Worm (Caenorhabditis elegans) whole organism, mixed stage, embryonic: Measurements from ENCODE around the gene F41E7.9.

Experiments
- M03D4.4 ChIP-seq: sonication (generic microtip); optimal IDR thresholded peaks from 2 replicates; lab custom pipeline; 2017; ENCODE audit warnings: mild to moderate bottlenecking, missing genetic modification characterization, missing compliant biosample characterization
- bed-3 ChIP-seq: fragments of 200-800 bp; sonication (Bioruptor generic); optimal IDR thresholded peaks from 3 replicates; lab custom pipeline; 2018; ENCODE audit warnings: mild to moderate bottlenecking, missing genetic modification characterization, moderate library complexity, missing compliant biosample characterization
- blmp-1 ChIP-seq: fragments of 150-350 bp; optimal IDR thresholded peaks from 2 replicates; lab custom pipeline; 2014; ENCODE audit warnings: missing biosample characterization, missing genetic modification characterization
- ceh-39 ChIP-seq: fragments of 150-350 bp; optimal IDR thresholded peaks from 2 replicates; lab custom pipeline; 2014; ENCODE audit warnings: missing biosample characterization, missing genetic modification characterization
- ceh-43 ChIP-seq: fragments of 200-800 bp; sonication (Bioruptor generic); optimal IDR thresholded peaks from 2 replicates; lab custom pipeline; 2018; ENCODE audit warnings: mild to moderate bottlenecking, missing genetic modification characterization, moderate library complexity, missing compliant biosample characterization
- ceh-83 ChIP-seq: fragments of 200-800 bp; sonication (Bioruptor generic); optimal IDR thresholded peaks from 2 replicates; lab custom pipeline; 2018; ENCODE audit warnings: mild to moderate bottlenecking, missing genetic modification characterization, missing compliant biosample characterization
- ces-1 ChIP-seq: fragments of 150-350 bp; optimal IDR thresholded peaks from 2 replicates; lab custom pipeline; 2014; ENCODE audit warnings: missing biosample characterization, missing genetic modification reagents, missing genetic modification characterization
- cnd-1 ChIP-seq: fragments of 200-800 bp; sonication (Bioruptor generic); optimal IDR thresholded peaks from 2 replicates; lab custom pipeline; 2018; ENCODE audit warnings: mild to moderate bottlenecking, missing genetic modification characterization, missing compliant biosample characterization
- drap-1 ChIP-seq: fragments of 200-800 bp; sonication (Bioruptor generic); optimal IDR thresholded peaks from 3 replicates; lab custom pipeline; 2018; ENCODE audit warnings: mild to moderate bottlenecking, missing genetic modification characterization, missing compliant biosample characterization
- elt-3 ChIP-seq: fragments of 150-350 bp; optimal IDR thresholded peaks from 2 replicates; lab custom pipeline; 2014; ENCODE audit warnings: missing biosample characterization, missing genetic modification characterization
- flh-1 ChIP-seq: fragments of 200-800 bp; sonication (Bioruptor generic); optimal IDR thresholded peaks from 2 replicates; lab custom pipeline; 2018; ENCODE audit warnings: mild to moderate bottlenecking, missing genetic modification characterization, moderate library complexity, missing compliant biosample characterization
- ham-2 ChIP-seq: fragments of 200-800 bp; sonication (Bioruptor generic); optimal IDR thresholded peaks from 2 replicates; lab custom pipeline; 2018; ENCODE audit warnings: mild to moderate bottlenecking, missing genetic modification characterization, missing compliant biosample characterization
- hlh-1 ChIP-seq: fragments of 150-350 bp; optimal IDR thresholded peaks from 2 replicates; lab custom pipeline; 2014; ENCODE audit warnings: missing biosample characterization, missing genetic modification reagents, missing genetic modification characterization
- lin-13 ChIP-seq: fragments of 150-350 bp; optimal IDR thresholded peaks from 2 replicates; lab custom pipeline; 2014; ENCODE audit warnings: missing biosample characterization, missing genetic modification characterization
- lin-32 ChIP-seq: fragments of 200-800 bp; sonication (Bioruptor generic); optimal IDR thresholded peaks from 2 replicates; lab custom pipeline; 2018; ENCODE audit warnings: mild to moderate bottlenecking, missing genetic modification characterization, missing compliant biosample characterization
- lsy-2 ChIP-seq: fragments of 150-350 bp; optimal IDR thresholded peaks from 2 replicates; lab custom pipeline; 2014; ENCODE audit warnings: missing biosample characterization, missing genetic modification characterization
- mab-5 ChIP-seq: fragments of 150-350 bp; optimal IDR thresholded peaks from 2 replicates; lab custom pipeline; 2014; ENCODE audit warnings: missing biosample characterization, missing genetic modification characterization
- mep-1 ChIP-seq: fragments of 150-350 bp; optimal IDR thresholded peaks from 2 replicates; lab custom pipeline; 2017; ENCODE audit warnings: missing biosample characterization, missing genetic modification reagents, missing genetic modification characterization, inconsistent platforms
- mls-2 ChIP-seq: sonication (generic microtip); optimal IDR thresholded peaks from 2 replicates; lab custom pipeline; 2016; ENCODE audit warnings: mild to moderate bottlenecking, missing genetic modification characterization, moderate library complexity, missing compliant biosample characterization
- nhr-12 ChIP-seq: fragments of 150-350 bp; optimal IDR thresholded peaks from 2 replicates; lab custom pipeline; 2014; ENCODE audit warnings: missing biosample characterization, missing genetic modification characterization
- nhr-2 ChIP-seq: fragments of 150-350 bp; optimal IDR thresholded peaks from 2 replicates; lab custom pipeline; 2014; ENCODE audit warnings: missing biosample characterization, missing genetic modification characterization
- nhr-237 ChIP-seq: fragments of 150-350 bp; optimal IDR thresholded peaks from 2 replicates; lab custom pipeline; 2014; ENCODE audit warnings: missing biosample characterization, missing genetic modification characterization
- nhr-28 ChIP-seq: fragments of 150-350 bp; optimal IDR thresholded peaks from 2 replicates; lab custom pipeline; 2014; ENCODE audit warnings: missing biosample characterization, missing genetic modification characterization
- sem-2 ChIP-seq: fragments of 200-800 bp; sonication (Bioruptor generic); optimal IDR thresholded peaks from 2 replicates; lab custom pipeline; 2018; ENCODE audit warnings: mild to moderate bottlenecking, missing genetic modification characterization, missing compliant biosample characterization
- snpc-4 ChIP-seq: fragments of 150-350 bp; optimal IDR thresholded peaks from 2 replicates; lab custom pipeline; 2014; ENCODE audit warnings: missing biosample characterization, missing genetic modification characterization
- sptf-1 ChIP-seq: sonication (generic microtip); optimal IDR thresholded peaks from 2 replicates; lab custom pipeline; 2017; ENCODE audit warnings: mild to moderate bottlenecking, missing genetic modification characterization, moderate library complexity, missing compliant biosample characterization
- tbx-8 ChIP-seq: fragments of 200-800 bp; sonication (Bioruptor generic); optimal IDR thresholded peaks from 2 replicates; lab custom pipeline; 2018; ENCODE audit warnings: mild to moderate bottlenecking, missing genetic modification characterization, moderate library complexity, missing compliant biosample characterization
- unc-120 ChIP-seq: sonication (generic microtip); optimal IDR thresholded peaks from 2 replicates; lab custom pipeline; 2017; ENCODE audit warnings: missing genetic modification characterization, missing compliant biosample characterization; ENCODE audit not compliant: poor library complexity, severe bottlenecking
- unc-39 ChIP-seq: fragments of 150-350 bp; optimal IDR thresholded peaks from 2 replicates; lab custom pipeline; 2014; ENCODE audit warnings: missing biosample characterization, missing genetic modification characterization
- unc-62 ChIP-seq: fragments of 150-350 bp; optimal IDR thresholded peaks from 2 replicates; lab custom pipeline; 2014; ENCODE audit warnings: missing biosample characterization, missing genetic modification reagents, missing genetic modification characterization
- zip-8 ChIP-seq: fragments of 150-350 bp; optimal IDR thresholded peaks from 2 replicates; lab custom pipeline; 2014; ENCODE audit warnings: missing biosample characterization, missing genetic modification characterization
- ztf-11 ChIP-seq: fragments of 150-350 bp; optimal IDR thresholded peaks from 2 replicates; lab custom pipeline; 2014; ENCODE audit warnings: missing biosample characterization, missing genetic modification characterization

The F41E7.9 gene

ce11 chrX:10333301-10333854 is 17.6 kb upstream of the F41E7.9 start, which contains the start of gene R07E3.4:
Gene R07E3.4, minus strand, starts transcription at chrX:10333351.
- TF ChIP-seq unc-62: no peak
- no peak for TF ChIP-seq sptf-1
- TF ChIP-seq hlh-1 (tag; lab: Kevin White, UChicago): peak; percentile 2

- no peak for TF ChIP-seq sem-2 (GFP tag; lab: Kevin White, UChicago)
- no peak for TF ChIP-seq elt-3 (tag; lab: Kevin White, UChicago)
- TF ChIP-seq unc-62: peak; percentile 32
- peak; percentile 39 for TF ChIP-seq ces-1 (GFP tag; lab: Kevin White, UChicago)
- TF ChIP-seq, all 35 proteins: peak for 2
Measured at ce11 chrX:10332035-10332614, 16.3 kb upstream of the F41E7.9 start.

- no peak for TF ChIP-seq ztf-11 (tag; lab: Kevin White, UChicago)
- TF ChIP-seq lin-13 (tag; lab: Kevin White, UChicago): no peak
- no peak for TF ChIP-seq M03D4.4 (tag; lab: Kevin White, UChicago)
- no peak for TF ChIP-seq drap-1 (GFP tag; lab: Kevin White, UChicago)
- TF ChIP-seq ham-2: no peak
- TF ChIP-seq nhr-2 (tag; lab: Kevin White, UChicago): no peak
- no peak for TF ChIP-seq lin-32 (GFP tag; lab: Kevin White, UChicago)
- no peak for TF ChIP-seq ceh-83 (GFP tag; lab: Kevin White, UChicago)
- no peak for TF ChIP-seq sem-2 (GFP tag; lab: Kevin White, UChicago)
- no peak for TF ChIP-seq nhr-12
- TF ChIP-seq mab-5 (tag; lab: Kevin White, UChicago): no peak
- no peak for TF ChIP-seq nhr-28 (tag; lab: Kevin White, UChicago)
- TF ChIP-seq zip-8 (tag; lab: Kevin White, UChicago): no peak
- TF ChIP-seq unc-120 (tag; lab: Kevin White, UChicago): no peak
- no peak for TF ChIP-seq bed-3
- TF ChIP-seq blmp-1: no peak
Measured at ce11 chrX:10327323-10328022, 11.7 kb upstream of the F41E7.9 start, which contains the start of gene acl-5. Gene acl-5, minus strand, starts transcription at chrX:10327456.

- TF ChIP-seq zip-8 (tag; lab: Kevin White, UChicago) (no peak), ceh-39 (tag; lab: Kevin White, UChicago) (no peak), mab-5 (tag; lab: Kevin White, UChicago) (no peak), nhr-12 (no peak), ztf-11 (tag; lab: Kevin White, UChicago) (no peak), ham-2 (no peak), blmp-1 (no peak), M03D4.4 (tag; lab: Kevin White, UChicago) (no peak), ces-1 (GFP tag; lab: Kevin White, UChicago) (no peak), unc-62 (no peak), tbx-8 (no peak), sptf-1 (no peak), snpc-4 (no peak), elt-3 (tag; lab: Kevin White, UChicago) (no peak), ceh-43 (GFP tag; lab: Kevin White, UChicago) (no peak), mep-1 (tag; lab: Kevin White, UChicago) (no peak), flh-1 (no peak)
Measured at ce11 chrX:10321401-10321800, 5.6 kb upstream of the F41E7.9 start.

- TF ChIP-seq sptf-1 (no peak), ham-2 (no peak), mls-2 (tag; lab: Kevin White, UChicago) (no peak), ztf-11 (tag; lab: Kevin White, UChicago) (no peak), zip-8 (tag; lab: Kevin White, UChicago) (no peak), unc-39 (tag; lab: Kevin White, UChicago) (no peak), lsy-2 (tag; lab: Kevin White, UChicago) (no peak), nhr-28 (tag; lab: Kevin White, UChicago) (no peak), nhr-237 (tag; lab: Kevin White, UChicago) (no peak), drap-1 (GFP tag; lab: Kevin White, UChicago) (no peak), snpc-4 (no peak), ceh-83 (GFP tag; lab: Kevin White, UChicago) (no peak), unc-120 (tag; lab: Kevin White, UChicago) (no peak), flh-1 (no peak), sem-2 (GFP tag; lab: Kevin White, UChicago) (no peak), cnd-1 (no peak), bed-3 (no peak), mab-5 (tag; lab: Kevin White, UChicago) (no peak), elt-3 (tag; lab: Kevin White, UChicago) (no peak)
- TF ChIP-seq, all 35 proteins: peak for 0
Measured at ce11 chrX:10319653-10320052, 3.8 kb upstream of the F41E7.9 start.
